Fruit fly (Drosophila melanogaster): ENCODE results near the gene Rrp46.

DNA sequence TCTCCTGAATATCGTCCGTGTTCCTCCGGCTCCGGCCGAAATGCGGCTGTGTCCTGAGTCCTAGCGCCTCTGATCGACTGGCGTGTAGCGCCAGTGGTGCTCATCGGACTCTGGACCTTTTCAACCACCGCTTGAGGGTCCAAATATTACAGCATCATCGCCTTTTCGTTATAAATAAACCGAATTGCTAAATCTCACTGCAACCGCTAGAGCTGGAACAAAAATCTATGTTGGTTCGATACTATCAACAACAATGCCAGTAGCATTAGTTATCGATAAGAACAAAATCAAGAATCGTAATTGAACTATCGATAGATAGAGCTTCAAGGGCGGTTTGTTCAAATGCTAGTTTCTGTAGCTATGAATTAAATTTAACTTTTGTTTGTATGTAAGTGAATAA, 6.0 kb upstream of the Rrp46 start, which contains the start of gene CG6325:
- TF ChIP-seq CG8301 (tag; optimal IDR thresholded peaks at IDR 0.05) = no peak
- TF ChIP-seq CG10348 (GFP tag; IDR thresholded peaks at IDR 0.05) = no peak
- TF ChIP-seq gl (tag; optimal IDR thresholded peaks at IDR 0.05) = no peak
- TF ChIP-seq rn (GFP tag; IDR thresholded peaks at IDR 0.05) = no peak
- no peak for TF ChIP-seq Ets98B (GFP tag; IDR thresholded peaks at IDR 0.05)
- no peak for TF ChIP-seq Snoo (tag; optimal IDR thresholded peaks at IDR 0.05)
- no peak for TF ChIP-seq CG12605 (GFP tag; IDR thresholded peaks at IDR 0.05)
- TF ChIP-seq Pif1A (GFP tag; optimal IDR thresholded peaks at IDR 0.05) = no peak
- no peak for TF ChIP-seq CG13204 (GFP tag; optimal IDR thresholded peaks at IDR 0.05)
- TF ChIP-seq EcR (GFP tag; optimal IDR thresholded peaks at IDR 0.05) = no peak
- no peak for TF ChIP-seq D1 (tag; optimal IDR thresholded peaks at IDR 0.05)
- TF ChIP-seq CG14655 (GFP tag; optimal IDR thresholded peaks at IDR 0.05) = no peak
- TF ChIP-seq Pif1B (GFP tag; optimal IDR thresholded peaks at IDR 0.05) = no peak

All from whole organism, pupa.